Worm (Caenorhabditis elegans) whole organism, L1 larva: ENCODE data around the gene F57A8.6.
A peak's percentile ranks its signal among the peaks of the same experiment; 100 is the strongest.

Experiments used
- ama-1 ChIP-seq: fragments of 150-350 bp; optimal IDR thresholded peaks from 2 replicates; lab custom pipeline; 2014
- ets-5 ChIP-seq: fragments of 200-800 bp; sonication (Bioruptor generic); IDR thresholded peaks from 2 replicates; pipeline ENCODE4 v1.3.6; 2022; ENCODE audit warnings: missing genetic modification characterization, missing compliant biosample characterization
- fkh-4 ChIP-seq: sonication (generic microtip); optimal IDR thresholded peaks from 2 replicates; lab custom pipeline; 2016; ENCODE audit warnings: missing compliant biosample characterization, missing genetic modification characterization, borderline replicate concordance
- lsy-2 ChIP-seq, 2 experiments: fragments of 150-350 bp; optimal IDR thresholded peaks; 2 replicates each; lab custom pipeline; 2014; ENCODE audit warnings: missing biosample characterization in 2 of 2, missing genetic modification characterization in 2 of 2
- nhr-76 ChIP-seq: sonication (generic microtip); optimal IDR thresholded peaks from 2 replicates; lab custom pipeline; 2017; ENCODE audit warnings: missing biosample characterization, missing genetic modification characterization
- tbx-2 ChIP-seq: sonication (generic microtip); optimal IDR thresholded peaks from 2 replicates; lab custom pipeline; 2016; ENCODE audit warnings: missing genetic modification characterization, missing compliant biosample characterization
- ztf-11 ChIP-seq, 2 experiments: sonication (generic microtip); optimal IDR thresholded peaks; 2 replicates each; lab custom pipeline; 2016 to 2017; ENCODE audit warnings: missing genetic modification characterization in 2 of 2, missing biosample characterization in 1 of 2, missing compliant biosample characterization in 1 of 2
- ztf-4 ChIP-seq: fragments of 150-350 bp; optimal IDR thresholded peaks from 2 replicates; lab custom pipeline; 2014; ENCODE audit warnings: missing biosample characterization, missing genetic modification characterization

DNA sequence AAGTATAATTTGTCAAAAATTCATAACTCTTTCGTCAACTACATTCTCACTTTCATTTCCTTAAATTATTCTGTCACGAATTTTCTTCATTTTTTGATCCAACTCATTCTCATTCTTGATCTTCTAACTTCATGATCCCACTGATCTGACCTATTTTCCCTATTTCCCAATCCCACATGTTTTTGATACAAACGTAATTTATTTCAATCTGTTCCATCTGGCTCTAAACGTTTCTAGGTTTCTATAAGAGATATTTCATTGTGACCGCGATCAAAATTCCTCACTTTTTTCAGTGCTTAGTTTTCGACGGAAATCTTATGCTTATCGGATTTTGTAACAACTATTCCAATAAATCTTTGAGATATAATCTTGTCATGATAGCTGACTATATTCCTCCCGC, 8.0 kb downstream of the F57A8.6 start:
- TF ChIP-seq ztf-11 (tag; optimal IDR thresholded peaks at IDR 0.05; lab: Kevin White, UChicago) (no peak), lsy-2 (tag; optimal IDR thresholded peaks at IDR 0.05; lab: Kevin White, UChicago) (no peak), ets-5 (no peak), nhr-76 (no peak), ztf-4 (no peak), ama-1 (lab: Kevin White, UChicago) (no peak), fkh-4 (tag; lab: Kevin White, UChicago) (peak; percentile 84), tbx-2 (tag; lab: Kevin White, UChicago) (no peak)
